Worm (Caenorhabditis elegans): ENCODE data around the gene C55B6.4.

The C55B6.4 gene

DNA sequence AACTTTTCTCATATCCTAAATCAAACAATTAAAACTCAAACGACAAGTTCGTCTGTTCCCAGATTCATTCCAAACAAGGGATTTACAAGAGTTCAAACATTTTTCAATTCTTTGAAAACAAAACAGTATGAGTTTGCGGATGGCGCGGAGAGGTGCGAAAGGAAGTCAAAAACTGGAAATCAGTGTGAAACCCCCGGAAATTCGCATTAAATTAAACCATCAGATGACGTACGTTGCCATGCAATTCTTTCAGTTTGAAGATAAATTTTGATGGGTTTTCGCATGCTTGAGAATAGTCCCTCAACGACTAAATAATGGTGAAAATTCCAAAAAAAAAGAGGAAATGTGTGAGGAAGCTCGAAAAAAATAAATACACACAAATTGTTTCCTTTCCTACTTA, 41.9 kb upstream of the C55B6.4 start:
- TF ChIP-seq ceh-82 (tag; optimal IDR thresholded peaks at IDR 0.05) (no peak), daf-12 (tag; optimal IDR thresholded peaks at IDR 0.05) (no peak), elt-2 (tag; optimal IDR thresholded peaks at IDR 0.05) (no peak), ztf-11 (tag; optimal IDR thresholded peaks at IDR 0.05) (no peak), zag-1 (tag; optimal IDR thresholded peaks at IDR 0.05) (no peak), unc-39 (tag; optimal IDR thresholded peaks at IDR 0.05) (no peak), ceh-9 (tag; optimal IDR thresholded peaks at IDR 0.05) (no peak), fkh-2 (tag; optimal IDR thresholded peaks at IDR 0.05) (no peak), nhr-23 (tag; optimal IDR thresholded peaks at IDR 0.05) (no peak), ceh-16 (tag; optimal IDR thresholded peaks at IDR 0.05) (no peak)

DNA sequence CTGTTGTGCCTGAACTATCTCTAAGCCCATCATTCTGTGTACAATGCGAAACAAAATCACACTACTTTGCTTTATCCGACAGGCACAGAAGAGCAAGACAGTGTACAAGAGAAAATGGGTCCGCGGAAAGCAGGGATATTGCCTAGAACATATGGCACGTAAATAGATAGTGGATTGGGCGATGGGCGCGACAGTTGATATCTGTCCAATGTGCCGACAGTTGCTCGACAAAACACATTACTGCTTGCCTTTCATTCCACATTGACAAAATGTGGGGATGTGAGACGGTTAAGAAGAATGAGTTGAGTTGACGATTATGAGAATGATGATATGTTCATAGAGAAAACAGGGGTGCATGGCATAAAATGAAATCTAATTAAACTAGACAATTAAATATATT, 37.5 kb upstream of the C55B6.4 start:
- no peak for TF ChIP-seq R02D3.7 (tag; optimal IDR thresholded peaks at IDR 0.05)
- TF ChIP-seq egl-5 (tag; optimal IDR thresholded peaks at IDR 0.05): peak; percentile 63

DNA sequence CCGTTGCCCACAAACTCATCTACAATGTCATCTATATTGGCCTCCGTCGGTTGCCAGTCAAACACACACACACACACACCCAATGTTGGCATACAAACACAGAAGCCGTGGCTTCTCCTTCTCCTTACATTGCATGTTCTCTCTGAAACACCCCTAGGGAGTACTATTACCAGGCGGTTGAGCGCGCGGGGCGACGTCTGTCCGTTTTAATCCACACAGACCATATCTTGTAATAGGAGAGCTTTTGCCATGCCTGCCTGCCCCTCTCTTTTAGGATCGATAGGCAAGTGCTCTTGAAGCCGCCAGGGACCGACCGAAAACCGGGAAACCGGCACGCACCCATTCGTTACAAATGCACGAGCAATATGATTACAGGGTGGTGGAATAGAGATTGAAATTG, 37.0 kb upstream of the C55B6.4 start:
- no peak for TF ChIP-seq mml-1 (tag; optimal IDR thresholded peaks at IDR 0.05)
- no peak for TF ChIP-seq nhr-237 (tag; optimal IDR thresholded peaks at IDR 0.05)
- no peak for TF ChIP-seq pqm-1 (tag; optimal IDR thresholded peaks at IDR 0.05)
- TF ChIP-seq R02D3.7 (tag; optimal IDR thresholded peaks at IDR 0.05): no peak
- TF ChIP-seq ztf-11 (tag; optimal IDR thresholded peaks at IDR 0.05): no peak
- no peak for TF ChIP-seq sea-2 (GFP tag; optimal IDR thresholded peaks at IDR 0.05)
- TF ChIP-seq elt-2 (tag; optimal IDR thresholded peaks at IDR 0.05): no peak
- TF ChIP-seq ztf-4 (tag; optimal IDR thresholded peaks at IDR 0.05): no peak
- no peak for TF ChIP-seq nhr-25 (tag; optimal IDR thresholded peaks at IDR 0.05)
- no peak for TF ChIP-seq nhr-11 (tag; optimal IDR thresholded peaks at IDR 0.05)

DNA sequence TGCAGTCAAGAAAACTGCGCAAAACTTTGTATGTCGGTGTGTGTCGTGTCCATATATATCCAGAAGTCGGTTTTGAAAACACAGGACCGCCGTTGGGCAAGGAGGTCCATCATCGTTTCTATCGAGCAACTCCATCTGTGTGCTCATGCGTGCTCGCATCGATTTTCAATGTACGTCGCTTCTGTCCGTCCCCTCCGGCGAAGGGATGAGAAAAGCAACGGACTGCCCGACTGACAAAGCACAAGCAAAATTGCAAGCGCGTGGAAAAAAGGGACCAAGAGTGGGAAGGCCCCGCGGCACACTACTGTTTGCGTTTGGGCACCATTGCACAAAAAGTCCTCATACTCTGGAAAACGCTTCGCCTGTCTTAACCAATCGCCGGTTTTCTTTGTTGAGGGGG, 34.9 kb upstream of the C55B6.4 start:
- TF ChIP-seq lin-39 (tag; optimal IDR thresholded peaks at IDR 0.05) (peak; percentile 63), zag-1 (tag; optimal IDR thresholded peaks at IDR 0.05) (no peak), nfya-1 (tag; optimal IDR thresholded peaks at IDR 0.05; ENCODE audit: insufficient read depth) (peak; percentile 44), ZK546.5 (tag; optimal IDR thresholded peaks at IDR 0.05) (no peak), egl-5 (tag; optimal IDR thresholded peaks at IDR 0.05) (no peak), snpc-4 (tag; optimal IDR thresholded peaks at IDR 0.05) (peak; percentile 2)

DNA sequence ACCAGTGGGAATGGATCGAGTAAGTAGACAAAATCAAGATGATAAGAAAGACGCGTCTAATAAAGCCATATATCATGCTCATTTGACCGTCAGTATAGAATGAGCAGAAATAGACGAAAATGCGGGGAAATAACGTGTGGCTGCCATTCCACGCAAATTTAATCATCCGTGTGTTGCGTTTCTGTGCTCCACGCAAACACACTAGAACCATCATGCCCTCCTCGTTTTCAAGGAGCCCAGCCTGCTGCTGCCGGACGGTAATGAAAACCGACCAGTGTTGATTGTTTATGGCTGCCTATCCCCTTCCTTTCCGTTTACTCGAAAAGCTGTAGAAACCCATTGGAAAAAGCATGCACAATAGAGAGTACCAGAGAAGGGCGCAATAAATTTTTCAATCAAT, 32.7 kb upstream of the C55B6.4 start:
- TF ChIP-seq nhr-237 (tag; optimal IDR thresholded peaks at IDR 0.05) (no peak), snpc-4 (tag; optimal IDR thresholded peaks at IDR 0.05) (no peak), fkh-2 (tag; optimal IDR thresholded peaks at IDR 0.05) (no peak), mml-1 (tag; optimal IDR thresholded peaks at IDR 0.05) (no peak), pqm-1 (tag; optimal IDR thresholded peaks at IDR 0.05) (no peak), ceh-28 (tag; optimal IDR thresholded peaks at IDR 0.05) (no peak), nhr-76 (tag; optimal IDR thresholded peaks at IDR 0.05) (no peak), nhr-28 (tag; optimal IDR thresholded peaks at IDR 0.05) (no peak), ZK546.5 (tag; optimal IDR thresholded peaks at IDR 0.05) (no peak), nhr-11 (tag; optimal IDR thresholded peaks at IDR 0.05) (no peak), nhr-25 (tag; optimal IDR thresholded peaks at IDR 0.05) (no peak)

DNA sequence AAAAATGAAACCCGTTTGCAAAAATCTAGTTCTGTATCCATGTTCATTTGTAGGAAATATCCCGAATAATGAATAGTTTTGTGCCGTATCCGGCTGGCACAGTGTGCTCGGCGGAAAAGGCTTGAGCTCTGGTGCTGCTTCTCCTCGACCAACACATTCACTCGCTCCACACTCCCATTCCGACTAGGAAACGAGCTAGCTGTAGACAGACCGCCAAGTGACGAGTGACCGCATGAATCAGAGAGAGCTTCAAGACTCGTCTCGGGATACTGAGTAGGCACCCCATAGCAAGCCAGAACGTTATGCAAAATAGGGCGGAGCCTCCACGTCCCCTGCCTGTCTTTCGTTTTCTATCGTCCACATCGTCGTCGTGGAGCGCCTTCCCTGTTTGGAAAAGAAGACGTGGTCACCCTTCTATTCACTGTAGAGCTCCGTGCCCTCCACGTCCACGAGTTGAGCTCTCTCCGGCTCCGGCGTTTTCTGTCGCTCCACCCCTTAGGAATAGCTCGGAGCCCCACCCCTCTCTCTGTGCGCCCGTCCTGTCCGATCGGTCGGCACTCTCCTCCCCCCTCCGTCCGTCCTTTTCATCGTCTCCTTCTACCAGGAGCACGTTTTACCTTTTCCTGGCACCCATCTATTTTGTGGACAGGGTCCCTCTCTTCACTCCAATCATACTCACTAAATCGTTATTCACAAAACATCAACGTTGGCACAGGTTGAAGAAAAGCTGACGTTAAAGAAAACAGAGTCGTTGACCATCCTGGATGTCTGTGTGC, 30.4 kb upstream of the C55B6.4 start, which contains the start of gene syd-9:
Gene syd-9, plus strand, starts transcription at position 394 of the 776 bp plus-strand sequence.
- TF ChIP-seq ceh-16 (tag; optimal IDR thresholded peaks at IDR 0.05): no peak
- peak; percentile 12 for TF ChIP-seq hmg-11 (tag; optimal IDR thresholded peaks at IDR 0.05)
- peak; percentile 31 for TF ChIP-seq lin-39 (tag; optimal IDR thresholded peaks at IDR 0.05)
- peak; percentile 9 for TF ChIP-seq nfya-1 (tag; optimal IDR thresholded peaks at IDR 0.05; ENCODE audit: insufficient read depth)
- TF ChIP-seq fkh-2 (tag; optimal IDR thresholded peaks at IDR 0.05): no peak

DNA sequence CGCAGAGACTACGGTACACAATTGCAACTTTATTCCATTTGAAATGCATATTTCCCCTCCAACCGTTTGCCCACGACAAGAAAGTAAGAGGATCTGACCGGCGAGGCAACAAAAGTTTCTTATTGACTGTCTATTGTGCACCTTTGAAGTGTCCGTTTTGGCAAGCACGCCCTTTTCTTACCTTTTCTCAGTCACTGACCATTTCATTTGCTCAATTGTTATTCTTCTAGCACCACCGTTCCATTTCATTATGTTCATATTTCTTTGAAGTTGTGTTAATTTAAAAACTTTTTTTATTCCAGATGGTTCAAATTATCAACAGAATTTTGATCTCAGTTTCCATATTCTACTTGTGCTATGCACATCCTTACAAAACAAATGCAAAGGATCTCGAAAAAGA, 23.9 kb upstream of the C55B6.4 start, which contains the start of gene spp-22:
Gene spp-22, plus strand, starts transcription at position 301 of the 400 bp plus-strand sequence.
- TF ChIP-seq sea-2 (GFP tag; optimal IDR thresholded peaks at IDR 0.05): no peak
- TF ChIP-seq R02D3.7 (tag; optimal IDR thresholded peaks at IDR 0.05): no peak
- no peak for TF ChIP-seq nhr-237 (tag; optimal IDR thresholded peaks at IDR 0.05)
- TF ChIP-seq ceh-28 (tag; optimal IDR thresholded peaks at IDR 0.05): no peak
- TF ChIP-seq egl-27 (tag; optimal IDR thresholded peaks at IDR 0.05): no peak
- no peak for TF ChIP-seq lsy-12 (tag; optimal IDR thresholded peaks at IDR 0.05)
- no peak for TF ChIP-seq nfya-1 (tag; optimal IDR thresholded peaks at IDR 0.05; ENCODE audit: insufficient read depth)
- TF ChIP-seq nhr-28 (tag; optimal IDR thresholded peaks at IDR 0.05): no peak
- no peak for TF ChIP-seq ama-1 (optimal IDR thresholded peaks at IDR 0.05)
- TF ChIP-seq ztf-4 (tag; optimal IDR thresholded peaks at IDR 0.05): no peak
- TF ChIP-seq hmg-11 (tag; optimal IDR thresholded peaks at IDR 0.05): no peak
- TF ChIP-seq unc-39 (tag; optimal IDR thresholded peaks at IDR 0.05): no peak
- no peak for TF ChIP-seq nhr-43 (tag; optimal IDR thresholded peaks at IDR 0.05; ENCODE audit: poor library complexity, severe bottlenecking)
- no peak for TF ChIP-seq nhr-11 (tag; optimal IDR thresholded peaks at IDR 0.05)
- TF ChIP-seq nhr-77 (tag; optimal IDR thresholded peaks at IDR 0.05): no peak
- TF ChIP-seq jun-1 (tag; optimal IDR thresholded peaks at IDR 0.05): no peak
- TF ChIP-seq nhr-76 (tag; optimal IDR thresholded peaks at IDR 0.05): no peak
- no peak for TF ChIP-seq snpc-4 (tag; optimal IDR thresholded peaks at IDR 0.05)
